Worm (Caenorhabditis elegans) whole organism, L4 larva: Measurements from ENCODE around the gene spsb-1.

Experiments used
- ama-1 ChIP-seq: fragments of 150-350 bp; optimal IDR thresholded peaks from 2 replicates; lab custom pipeline; 2014; ENCODE audit warnings: inconsistent platforms, mixed read lengths
- ceh-62 ChIP-seq: sonication (generic microtip); optimal IDR thresholded peaks from 2 replicates; lab custom pipeline; 2017; ENCODE audit warnings: missing biosample characterization, missing genetic modification characterization
- ceh-82 ChIP-seq: sonication (generic microtip); optimal IDR thresholded peaks from 2 replicates; lab custom pipeline; 2017; ENCODE audit warnings: missing biosample characterization, missing genetic modification characterization
- daf-16 ChIP-seq, 3 experiments: sonication (generic microtip); optimal IDR thresholded peaks; 2 replicates each; lab custom pipeline; 2016 to 2017; ENCODE audit warnings: missing genetic modification characterization in 3 of 3, missing genetic modification reagents in 3 of 3, mild to moderate bottlenecking in 2 of 3, missing compliant biosample characterization in 2 of 3, missing biosample characterization in 1 of 3, moderate library complexity in 1 of 3
- daf-19 ChIP-seq: fragments of 200-800 bp; sonication (Bioruptor generic); conservative IDR thresholded peaks from 2 replicates; pipeline ENCODE4 v1.3.6; 2022; ENCODE audit warnings: missing genetic modification characterization, missing compliant biosample characterization
- dve-1 ChIP-seq: sonication (generic microtip); optimal IDR thresholded peaks from 2 replicates; lab custom pipeline; 2017; ENCODE audit warnings: antibody characterized with exemption, mild to moderate bottlenecking, missing genetic modification characterization, missing compliant biosample characterization; ENCODE audit not compliant: insufficient read depth
- lin-15B ChIP-seq: fragments of 150-350 bp; sonication (generic microtip); optimal IDR thresholded peaks from 3 replicates; lab custom pipeline; 2014; ENCODE audit warnings: missing biosample characterization, missing genetic modification characterization
- lin-39 ChIP-seq: fragments of 150-350 bp; optimal IDR thresholded peaks from 2 replicates; lab custom pipeline; 2014; ENCODE audit warnings: missing biosample characterization, missing genetic modification reagents, missing genetic modification characterization
- mdl-1 ChIP-seq, 2 experiments: fragments of 150-350 bp in 1 of 2; sonication (generic microtip) in 1 of 2; optimal IDR thresholded peaks; 2 replicates each; lab custom pipeline; 2014 to 2017; ENCODE audit warnings: missing biosample characterization in 2 of 2, missing genetic modification characterization in 2 of 2
- nhr-11 ChIP-seq: fragments of 150-350 bp; optimal IDR thresholded peaks from 2 replicates; lab custom pipeline; 2014; ENCODE audit warnings: missing biosample characterization, missing genetic modification characterization
- nhr-28 ChIP-seq: fragments of 150-350 bp; optimal IDR thresholded peaks from 2 replicates; lab custom pipeline; 2014; ENCODE audit warnings: missing biosample characterization, missing genetic modification characterization
- nhr-77 ChIP-seq: fragments of 150-350 bp; optimal IDR thresholded peaks from 2 replicates; lab custom pipeline; 2014; ENCODE audit warnings: missing biosample characterization, missing genetic modification characterization
- snpc-4 ChIP-seq: fragments of 150-350 bp; optimal IDR thresholded peaks from 2 replicates; lab custom pipeline; 2014; ENCODE audit warnings: missing biosample characterization, missing genetic modification characterization

- TF ChIP-seq nhr-11 (tag; lab: Kevin White, UChicago) (no peak), ceh-82 (no peak), nhr-28 (tag; lab: Kevin White, UChicago) (peak; percentile 10), lin-15B (tag; lab: Kevin White, UChicago) (no peak), daf-16 (GFP tag; optimal IDR thresholded peaks at IDR 0.05; lab: Kevin White, UChicago) (no peak), daf-16 (tag; optimal IDR thresholded peaks at IDR 0.05; lab: Kevin White, UChicago) (peak; percentile 33), ama-1 (lab: Kevin White, UChicago) (no peak), ceh-62 (tag; lab: Kevin White, UChicago) (no peak), lin-39 (tag; lab: Kevin White, UChicago) (no peak), nhr-77 (tag; lab: Kevin White, UChicago) (no peak), daf-19 (no peak), snpc-4 (tag; lab: Kevin White, UChicago) (no peak), dve-1 (tag; lab: Kevin White, UChicago) (no peak), mdl-1 (tag; optimal IDR thresholded peaks at IDR 0.05; lab: Kevin White, UChicago) (no peak)
Measured at ce11 chrII:15195346-15195745, 1.2 kb upstream of the spsb-1 start.
